Worm (Caenorhabditis elegans): ENCODE measurements around the gene hsd-3.
A peak's percentile ranks its signal among the peaks of the same experiment; 100 is the strongest.

hsd-3 gene

DNA sequence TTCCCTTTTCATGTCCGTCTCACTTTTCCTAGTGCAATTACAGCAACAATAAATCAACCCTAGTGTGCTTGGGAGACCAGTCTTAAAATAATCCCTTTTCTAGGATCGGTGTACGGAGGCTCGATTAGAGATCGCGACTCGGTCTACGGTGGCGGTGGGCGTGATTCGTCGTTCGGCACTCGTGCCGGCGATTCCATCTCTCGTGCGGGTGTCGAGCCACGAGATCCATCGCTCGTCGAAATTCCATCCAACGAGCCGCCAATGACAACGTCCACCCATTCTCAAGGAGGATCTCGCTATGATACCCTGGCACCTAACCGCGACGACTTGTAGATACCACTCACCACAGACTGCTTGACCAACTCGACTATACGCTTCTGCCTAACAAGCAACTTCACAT is 16.6 kb upstream of the hsd-3 start:
- no peak for TF ChIP-seq ref-1 (GFP tag; conservative IDR thresholded peaks at IDR 0.05)
- TF ChIP-seq cog-1 (tag; optimal IDR thresholded peaks at IDR 0.05): no peak
- no peak for TF ChIP-seq T22C8.4 (GFP tag; IDR thresholded peaks at IDR 0.05)
- TF ChIP-seq med-1 (GFP tag; optimal IDR thresholded peaks at IDR 0.05; ENCODE audit: insufficient read depth): no peak
- no peak for TF ChIP-seq flt-1 (GFP tag; IDR thresholded peaks at IDR 0.05)
- TF ChIP-seq ztf-23 (GFP tag; IDR thresholded peaks at IDR 0.05): no peak
- no peak for TF ChIP-seq ztf-29 (GFP tag; IDR thresholded peaks at IDR 0.05)
- no peak for TF ChIP-seq klf-2 (GFP tag; conservative IDR thresholded peaks at IDR 0.05)
- no peak for TF ChIP-seq tab-1 (GFP tag; IDR thresholded peaks at IDR 0.05)

DNA sequence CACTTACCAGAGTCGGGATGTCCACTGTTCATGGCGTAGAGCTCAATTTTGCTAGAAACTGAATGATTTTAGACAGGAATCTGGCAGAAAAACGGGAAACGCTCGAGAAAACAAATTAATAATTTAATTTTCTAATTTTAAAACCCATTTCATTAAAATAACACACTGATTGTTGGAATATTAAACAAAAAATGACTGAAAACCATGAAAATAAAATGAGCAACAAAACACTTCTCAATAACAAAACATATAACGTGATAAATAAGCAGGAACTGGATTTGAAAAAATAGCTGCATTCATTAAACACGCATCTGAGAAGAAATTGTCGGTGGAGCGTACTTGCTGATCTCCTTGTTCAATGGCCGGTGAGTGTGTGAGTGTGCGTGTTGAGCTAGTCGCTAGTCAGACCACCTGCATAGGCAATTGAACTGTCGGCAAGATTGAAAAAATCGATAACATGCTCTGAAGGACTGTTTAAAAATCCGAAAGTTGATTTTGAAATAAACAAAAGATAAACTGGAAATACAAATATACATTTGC is 11.5 kb upstream of the hsd-3 start, which contains the start of gene ZC8.6:
ZC8.6 (minus strand) TSS at position 51 of the 540 bp plus-strand sequence.
- no peak for TF ChIP-seq med-1 (GFP tag; optimal IDR thresholded peaks at IDR 0.05; ENCODE audit: insufficient read depth)
- 0 out of 2 replicates have a peak, but pooled peaks have one; percentile 44 for TF ChIP-seq ztf-23 (GFP tag; IDR thresholded peaks at IDR 0.05)
- TF ChIP-seq ztf-29 (GFP tag; IDR thresholded peaks at IDR 0.05): no peak
- no peak for TF ChIP-seq ref-1 (GFP tag; conservative IDR thresholded peaks at IDR 0.05)
- TF ChIP-seq cog-1 (tag; optimal IDR thresholded peaks at IDR 0.05): no peak

DNA sequence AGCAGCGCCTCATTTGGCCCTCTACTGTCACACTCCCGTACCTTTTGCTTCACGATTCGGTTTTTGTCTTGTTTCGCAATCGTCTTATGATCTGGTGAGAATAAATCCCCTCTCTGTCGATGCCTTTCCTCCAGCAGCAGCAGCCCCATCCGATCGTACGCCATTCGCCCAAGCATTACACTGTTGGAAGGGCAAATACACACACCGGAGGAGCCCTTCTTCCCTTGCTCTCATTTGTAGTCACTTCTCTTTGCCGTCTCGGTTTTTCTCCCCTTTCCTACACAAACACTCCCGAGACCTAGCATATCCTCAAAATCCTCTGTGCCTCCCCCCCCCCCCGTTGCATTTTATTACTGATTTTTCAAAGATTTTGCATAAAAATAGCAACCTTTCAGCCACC is 10.2 kb upstream of the hsd-3 start, which contains the start of gene set-30:
set-30 (plus strand) TSS at position 396 of the 400 bp plus-strand sequence.
- TF ChIP-seq flt-1 (GFP tag; IDR thresholded peaks at IDR 0.05) (no peak), med-1 (GFP tag; optimal IDR thresholded peaks at IDR 0.05; ENCODE audit: insufficient read depth) (no peak), ztf-29 (GFP tag; IDR thresholded peaks at IDR 0.05) (no peak), ztf-23 (GFP tag; IDR thresholded peaks at IDR 0.05) (0 out of 2 replicates have a peak, but pooled peaks have one; percentile 28), tab-1 (GFP tag; IDR thresholded peaks at IDR 0.05) (0 out of 2 replicates have a peak, but pooled peaks have one; percentile 11), T22C8.4 (GFP tag; IDR thresholded peaks at IDR 0.05) (no peak)

DNA sequence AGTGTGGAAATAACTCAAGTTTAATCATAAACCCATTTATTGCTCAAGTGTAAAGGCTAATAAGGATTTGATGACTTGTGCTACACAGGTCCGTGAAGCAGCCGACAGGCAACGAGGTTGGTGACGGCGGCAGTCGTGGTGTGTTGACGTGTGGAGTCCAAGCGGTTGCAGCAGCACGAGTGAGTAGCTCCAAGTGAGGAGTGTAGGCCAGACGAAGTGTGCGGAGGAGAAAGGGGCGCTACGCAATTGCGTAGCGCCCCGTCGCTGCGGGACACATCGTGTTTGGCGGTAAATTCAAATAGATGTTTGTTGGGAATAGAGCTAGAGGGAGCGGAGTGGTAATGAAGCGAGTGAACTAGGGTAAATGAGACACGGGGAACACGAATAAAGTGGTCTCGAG is 4.8 kb upstream of the hsd-3 start:
- peak; percentile 99 for TF ChIP-seq ztf-23 (GFP tag; IDR thresholded peaks at IDR 0.05)

DNA sequence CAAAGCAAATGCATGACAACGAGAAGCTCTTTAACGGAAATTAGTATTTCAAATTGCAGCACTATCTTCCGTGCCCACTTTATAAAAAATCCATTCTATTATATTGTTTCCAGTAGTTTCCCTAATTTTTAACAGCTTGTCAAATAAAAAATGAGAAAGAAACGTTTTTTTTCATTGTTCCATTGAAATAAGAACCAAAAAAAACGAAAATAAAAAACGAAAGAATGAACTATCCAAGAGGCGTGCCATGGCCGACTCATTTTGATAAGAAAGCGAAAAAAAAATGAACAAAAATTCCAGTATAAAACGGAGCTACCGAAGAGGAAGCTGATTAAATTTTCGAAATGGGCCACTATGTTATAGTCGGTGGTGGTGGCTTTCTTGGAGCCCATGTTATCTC is 4.2 kb upstream of the hsd-3 start, which contains the start of gene hsd-2:
hsd-2 (plus strand) TSS at position 301 of the 400 bp plus-strand sequence.
- TF ChIP-seq ztf-29 (GFP tag; IDR thresholded peaks at IDR 0.05): no peak

DNA sequence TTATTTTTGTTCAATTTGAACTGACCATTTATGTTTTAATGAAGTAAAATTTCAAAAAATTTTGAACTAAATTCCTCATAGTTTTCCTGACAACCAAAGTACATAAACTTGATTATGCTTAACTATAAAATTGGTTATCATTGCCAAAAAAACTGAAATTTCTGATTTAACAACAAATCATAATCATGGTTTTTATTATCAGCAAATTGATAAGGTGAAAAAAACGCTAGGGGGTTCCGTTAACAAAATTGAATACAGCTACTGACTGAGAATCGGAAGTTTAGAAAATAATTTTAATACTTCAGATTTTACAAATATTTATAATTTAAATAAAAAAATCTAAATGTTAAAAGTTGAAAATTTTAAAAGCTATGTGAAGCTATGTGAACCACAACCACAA is 2.1 kb upstream of the hsd-3 start:
- TF ChIP-seq ref-1 (GFP tag; conservative IDR thresholded peaks at IDR 0.05): no peak
- TF ChIP-seq T22C8.4 (GFP tag; IDR thresholded peaks at IDR 0.05): no peak
- TF ChIP-seq ztf-23 (GFP tag; IDR thresholded peaks at IDR 0.05): no peak
- no peak for TF ChIP-seq tab-1 (GFP tag; IDR thresholded peaks at IDR 0.05)
- TF ChIP-seq flt-1 (GFP tag; IDR thresholded peaks at IDR 0.05): no peak
- no peak for TF ChIP-seq ztf-29 (GFP tag; IDR thresholded peaks at IDR 0.05)
- no peak for TF ChIP-seq med-1 (GFP tag; optimal IDR thresholded peaks at IDR 0.05; ENCODE audit: insufficient read depth)
- no peak for TF ChIP-seq cog-1 (tag; optimal IDR thresholded peaks at IDR 0.05)
- no peak for TF ChIP-seq klf-2 (GFP tag; conservative IDR thresholded peaks at IDR 0.05)

DNA sequence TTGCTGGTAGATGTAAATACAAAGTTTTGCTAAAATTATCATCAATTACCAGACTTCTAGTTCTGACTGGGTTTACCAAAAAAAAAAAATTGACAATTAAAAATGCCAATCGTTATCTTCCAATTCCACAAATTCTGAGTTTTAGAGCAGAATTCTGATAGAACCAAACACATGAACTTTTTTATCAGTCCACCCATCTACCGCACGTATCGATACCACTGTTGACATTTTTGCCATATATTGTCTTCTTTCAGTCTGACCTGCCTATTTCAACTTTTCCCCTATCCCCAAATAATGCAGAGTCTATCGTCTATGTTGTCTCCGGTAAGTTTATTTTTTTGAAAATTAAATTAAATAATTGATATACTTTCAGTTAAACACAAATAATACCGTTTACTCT is 4.7 kb downstream of the hsd-3 start, which contains the start of gene ZC449.7:
ZC449.7 (plus strand) TSS at position 249 of the 400 bp plus-strand sequence.
- no peak for TF ChIP-seq ztf-23 (GFP tag; IDR thresholded peaks at IDR 0.05)
- TF ChIP-seq T22C8.4 (GFP tag; IDR thresholded peaks at IDR 0.05): no peak
- no peak for TF ChIP-seq med-1 (GFP tag; optimal IDR thresholded peaks at IDR 0.05; ENCODE audit: insufficient read depth)
- TF ChIP-seq flt-1 (GFP tag; IDR thresholded peaks at IDR 0.05): no peak
- no peak for TF ChIP-seq klf-2 (GFP tag; conservative IDR thresholded peaks at IDR 0.05)
- no peak for TF ChIP-seq cog-1 (tag; optimal IDR thresholded peaks at IDR 0.05)
- TF ChIP-seq ref-1 (GFP tag; conservative IDR thresholded peaks at IDR 0.05): no peak
- TF ChIP-seq tab-1 (GFP tag; IDR thresholded peaks at IDR 0.05): no peak
- TF ChIP-seq ztf-29 (GFP tag; IDR thresholded peaks at IDR 0.05): no peak

DNA sequence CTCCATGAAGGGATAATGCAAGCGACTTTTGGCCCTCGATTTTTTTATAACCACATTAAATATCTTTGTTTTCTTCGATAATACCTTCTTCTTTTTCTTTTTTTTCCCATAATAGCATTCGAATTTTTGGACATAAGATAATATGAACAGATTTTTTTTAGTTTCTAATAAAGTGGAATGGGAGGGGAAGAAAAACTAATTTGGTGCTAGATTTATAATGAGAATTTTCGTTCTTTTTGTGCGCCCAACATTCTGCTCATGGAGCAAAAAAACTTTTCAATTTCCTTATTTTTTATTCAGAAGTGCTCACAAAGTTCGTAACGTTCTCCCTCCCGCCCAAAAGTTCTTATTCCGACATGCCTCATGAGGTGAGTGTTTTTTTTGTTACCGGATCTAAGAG is 6.7 kb downstream of the hsd-3 start, which contains the start of gene ZC449.8:
ZC449.8 (plus strand) TSS at position 301 of the 400 bp plus-strand sequence.
- TF ChIP-seq cog-1 (tag; optimal IDR thresholded peaks at IDR 0.05) (no peak), flt-1 (GFP tag; IDR thresholded peaks at IDR 0.05) (no peak), ztf-23 (GFP tag; IDR thresholded peaks at IDR 0.05) (no peak)

DNA sequence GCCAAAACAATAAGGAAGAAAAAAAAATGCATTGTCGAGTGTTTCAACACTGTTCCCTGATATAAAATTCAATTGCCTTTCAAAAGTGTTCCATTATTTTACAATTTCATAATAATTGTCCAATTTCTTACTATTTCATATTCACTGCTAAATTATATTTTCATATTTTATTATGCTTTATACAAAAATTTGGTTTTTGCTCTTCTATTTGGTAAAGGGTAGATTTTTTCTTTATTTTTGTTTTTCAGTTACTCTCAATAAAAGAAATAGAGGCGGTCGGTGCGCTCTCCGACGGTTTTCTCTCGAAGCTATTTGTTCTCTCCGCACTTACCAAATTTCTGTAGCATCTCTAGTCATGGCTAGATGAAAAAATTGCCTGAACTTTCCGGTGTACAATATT is 8.5 kb downstream of the hsd-3 start, which contains the start of gene sek-3:
sek-3 (plus strand) TSS at position 301 of the 400 bp plus-strand sequence.
- TF ChIP-seq ref-1 (GFP tag; conservative IDR thresholded peaks at IDR 0.05) (no peak), ztf-23 (GFP tag; IDR thresholded peaks at IDR 0.05) (no peak), cog-1 (tag; optimal IDR thresholded peaks at IDR 0.05) (no peak), tab-1 (GFP tag; IDR thresholded peaks at IDR 0.05) (no peak), med-1 (GFP tag; optimal IDR thresholded peaks at IDR 0.05; ENCODE audit: insufficient read depth) (no peak), klf-2 (GFP tag; conservative IDR thresholded peaks at IDR 0.05) (no peak), ztf-29 (GFP tag; IDR thresholded peaks at IDR 0.05) (no peak), T22C8.4 (GFP tag; IDR thresholded peaks at IDR 0.05) (no peak), flt-1 (GFP tag; IDR thresholded peaks at IDR 0.05) (no peak)

DNA sequence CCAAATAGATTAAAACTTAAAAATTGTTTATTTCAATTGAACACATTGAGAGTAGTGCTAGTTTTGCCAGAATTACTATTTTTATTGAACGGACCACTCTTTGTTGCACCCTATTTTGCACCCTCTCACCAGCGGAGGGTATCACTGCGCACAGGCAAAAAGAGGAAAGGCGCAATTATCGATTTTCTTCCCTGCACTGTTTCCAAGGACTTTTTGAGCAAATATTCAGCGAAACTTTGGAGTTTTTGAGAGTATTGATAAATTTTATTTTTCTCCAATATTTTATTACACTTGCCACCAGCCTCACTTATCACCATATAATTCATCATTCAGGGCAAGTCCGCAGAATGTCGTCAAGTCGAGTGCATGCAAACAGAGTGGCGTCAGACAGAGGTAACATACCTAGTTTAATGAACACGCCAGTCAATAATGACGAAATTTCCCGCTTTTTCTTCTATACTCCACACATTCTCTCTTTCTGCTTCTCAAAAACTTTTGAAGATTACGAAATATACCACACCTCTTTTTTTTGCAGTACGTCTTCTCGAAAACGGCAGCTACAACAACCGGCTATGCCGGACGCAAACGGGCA is 9.1 kb downstream of the hsd-3 start:
- TF ChIP-seq T22C8.4 (GFP tag; IDR thresholded peaks at IDR 0.05) (peak; percentile 74; the same call in 1 of the 2 replicates), cog-1 (tag; optimal IDR thresholded peaks at IDR 0.05) (no peak)

DNA sequence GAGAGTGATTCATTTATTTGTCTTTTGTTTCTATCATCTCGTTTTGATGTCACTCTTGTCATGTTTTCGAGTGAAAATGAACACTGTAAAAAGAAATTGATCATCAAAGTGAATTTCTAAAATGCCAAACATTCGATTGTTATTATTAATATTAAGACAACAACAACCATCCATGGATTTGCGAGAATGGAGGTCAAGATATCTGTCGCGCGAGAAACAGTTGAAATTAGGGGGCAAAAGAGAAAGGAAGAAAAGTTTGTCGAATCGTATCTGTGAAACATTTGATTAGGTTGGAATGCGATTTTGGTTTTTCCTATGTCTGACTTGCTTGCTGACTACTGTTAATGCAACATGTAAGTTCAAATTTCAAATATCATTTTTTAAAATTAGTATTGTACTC is 11.9 kb downstream of the hsd-3 start, which contains the start of gene ZC449.2:
ZC449.2 (plus strand) TSS at position 290 of the 400 bp plus-strand sequence.
- no peak for TF ChIP-seq ref-1 (GFP tag; conservative IDR thresholded peaks at IDR 0.05)
- TF ChIP-seq cog-1 (tag; optimal IDR thresholded peaks at IDR 0.05): no peak
- no peak for TF ChIP-seq T22C8.4 (GFP tag; IDR thresholded peaks at IDR 0.05)
- no peak for TF ChIP-seq tab-1 (GFP tag; IDR thresholded peaks at IDR 0.05)
- TF ChIP-seq flt-1 (GFP tag; IDR thresholded peaks at IDR 0.05): no peak
- TF ChIP-seq ztf-29 (GFP tag; IDR thresholded peaks at IDR 0.05): no peak
- no peak for TF ChIP-seq ztf-23 (GFP tag; IDR thresholded peaks at IDR 0.05)
- no peak for TF ChIP-seq med-1 (GFP tag; optimal IDR thresholded peaks at IDR 0.05; ENCODE audit: insufficient read depth)
- TF ChIP-seq klf-2 (GFP tag; conservative IDR thresholded peaks at IDR 0.05): no peak

Data from whole organism, midembryonic.